Worm (Caenorhabditis elegans): ENCODE measurements around the gene M03E7.1.

DNA sequence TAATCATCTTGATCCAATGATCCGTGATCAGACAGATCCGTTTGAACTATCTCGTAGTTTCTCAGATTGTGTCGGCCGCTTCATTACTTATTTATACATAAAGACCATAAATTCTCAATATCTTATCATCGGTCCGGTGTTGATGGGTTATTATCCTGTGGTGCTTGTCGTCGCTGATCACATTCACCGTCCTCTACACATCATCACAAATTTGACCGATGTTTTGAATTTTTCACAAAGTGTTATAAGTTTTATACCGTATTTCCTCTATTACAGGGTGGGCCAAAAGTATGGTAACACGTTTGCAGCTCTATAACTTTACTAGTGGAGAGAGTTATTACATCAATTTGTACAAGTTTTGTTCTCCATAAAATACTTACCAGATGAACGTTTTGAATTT lies 33.5 kb upstream of the M03E7.1 start:
- TF ChIP-seq hsf-1 (GFP tag; IDR thresholded peaks at IDR 0.05) (0 out of 2 replicates have a peak, but pooled peaks have one; percentile 11), ets-4 (GFP tag; optimal IDR thresholded peaks at IDR 0.05) (no peak), bed-2 (GFP tag; IDR thresholded peaks at IDR 0.05) (0 out of 2 replicates have a peak, but pooled peaks have one; percentile 25), rpc-1 (optimal IDR thresholded peaks at IDR 0.05) (peak; percentile 54), rpc-1 (tag; optimal IDR thresholded peaks at IDR 0.05) (peak; percentile 75), ccch-3 (GFP tag; optimal IDR thresholded peaks at IDR 0.05) (no peak), Y79H2A.3 (GFP tag; conservative IDR thresholded peaks at IDR 0.05) (no peak), unc-130 (GFP tag; optimal IDR thresholded peaks at IDR 0.05) (no peak), nfya-1 (tag; optimal IDR thresholded peaks at IDR 0.05; ENCODE audit: borderline replicate concordance, insufficient read depth) (no peak), madf-6 (GFP tag; IDR thresholded peaks at IDR 0.05) (peak; percentile 79), ama-1 (optimal IDR thresholded peaks at IDR 0.05) (no peak), ama-1 (GFP tag; optimal IDR thresholded peaks at IDR 0.05) (no peak), unc-62 (GFP tag; optimal IDR thresholded peaks at IDR 0.05) (no peak), him-1 (tag; optimal IDR thresholded peaks at IDR 0.05) (no peak), lin-35 (GFP tag; optimal IDR thresholded peaks at IDR 0.05) (no peak), Y53G8AR.9 (GFP tag; conservative IDR thresholded peaks at IDR 0.05) (no peak)
